Fruit fly (Drosophila melanogaster): ENCODE results near the gene Drsl6.

The Drsl6 gene

dm6 chr3L:3349825-3350123 lies 13.6 kb upstream of the Drsl6 start (continued):
- TF ChIP-seq CG11247 (GFP tag; IDR thresholded peaks at IDR 0.05) (no peak), CG31224 (GFP tag; IDR thresholded peaks at IDR 0.05) (no peak), lab (GFP tag; optimal IDR thresholded peaks at IDR 0.05) (peak; percentile 5), BtbVII (GFP tag; optimal IDR thresholded peaks at IDR 0.05) (peak; percentile 30), CG13424 (tag; optimal IDR thresholded peaks at IDR 0.05) (no peak), CG4404 (GFP tag; IDR thresholded peaks at IDR 0.05) (no peak), CG17361 (GFP tag; IDR thresholded peaks at IDR 0.05) (no peak), grn (GFP tag; optimal IDR thresholded peaks at IDR 0.05) (peak; percentile 61), CG12942 (GFP tag; optimal IDR thresholded peaks at IDR 0.05) (no peak), hb (GFP tag; IDR thresholded peaks at IDR 0.05; ENCODE audit: partially characterized antibody) (no peak), Dll (GFP tag; IDR thresholded peaks at IDR 0.05; ENCODE audit: partially characterized antibody) (no peak), Atf3 (GFP tag; optimal IDR thresholded peaks at IDR 0.05) (no peak), CG34376 (GFP tag; optimal IDR thresholded peaks at IDR 0.05) (peak; percentile 94), GATAe (GFP tag; conservative IDR thresholded peaks at IDR 0.05) (peak; percentile 72), p53 (GFP tag; optimal IDR thresholded peaks at IDR 0.05) (no peak), vnd (GFP tag; IDR thresholded peaks at IDR 0.05; ENCODE audit: partially characterized antibody) (no peak), Hey (tag; optimal IDR thresholded peaks at IDR 0.05) (no peak), Sox102F (GFP tag; optimal IDR thresholded peaks at IDR 0.05) (no peak), CG4854 (GFP tag; optimal IDR thresholded peaks at IDR 0.05) (no peak), exex (tag; optimal IDR thresholded peaks at IDR 0.05) (peak; percentile 87), gce (GFP tag; IDR thresholded peaks at IDR 0.05) (no peak), Hmr (GFP tag; optimal IDR thresholded peaks at IDR 0.05) (no peak), knrl (GFP tag; IDR thresholded peaks at IDR 0.05; ENCODE audit: partially characterized antibody) (no peak), CG4820 (GFP tag; optimal IDR thresholded peaks at IDR 0.05) (no peak), bsh (GFP tag; optimal IDR thresholded peaks at IDR 0.05) (no peak), YL-1 (GFP tag; optimal IDR thresholded peaks at IDR 0.05) (no peak), CG32767 (GFP tag; IDR thresholded peaks at IDR 0.05) (no peak), sr (GFP tag; IDR thresholded peaks at IDR 0.05) (no peak), sqz (GFP tag; optimal IDR thresholded peaks at IDR 0.05) (no peak)

- peak; percentile 22 for TF ChIP-seq CG2678 (tag; optimal IDR thresholded peaks at IDR 0.05)
- no peak for TF ChIP-seq CG2875 (GFP tag; optimal IDR thresholded peaks at IDR 0.05)
- TF ChIP-seq Dip2 (GFP tag; IDR thresholded peaks at IDR 0.05), result no peak
- TF ChIP-seq twi (tag; optimal IDR thresholded peaks at IDR 0.05), result peak; percentile 95
- TF ChIP-seq GATAe (GFP tag; conservative IDR thresholded peaks at IDR 0.05), result peak; percentile 53
- no peak for TF ChIP-seq toy (GFP tag; IDR thresholded peaks at IDR 0.05)
- peak; percentile 5 for TF ChIP-seq CG13296 (GFP tag; optimal IDR thresholded peaks at IDR 0.05)
- TF ChIP-seq CG33213 (GFP tag; optimal IDR thresholded peaks at IDR 0.05), result no peak
- TF ChIP-seq row (GFP tag; IDR thresholded peaks at IDR 0.05), result no peak
- TF ChIP-seq Nf-YB (GFP tag; optimal IDR thresholded peaks at IDR 0.05), result peak; percentile 61
- TF ChIP-seq Fer1 (GFP tag; optimal IDR thresholded peaks at IDR 0.05), result peak; percentile 17
- no peak for TF ChIP-seq CG3838 (GFP tag; optimal IDR thresholded peaks at IDR 0.05)
- TF ChIP-seq CrebB (tag; optimal IDR thresholded peaks at IDR 0.05), result peak; percentile 1
- TF ChIP-seq CG34422 (GFP tag; IDR thresholded peaks at IDR 0.05), result no peak
- peak; percentile 35 for TF ChIP-seq sug (tag; optimal IDR thresholded peaks at IDR 0.05)
- TF ChIP-seq amos (GFP tag; IDR thresholded peaks at IDR 0.05; ENCODE audit: partially characterized antibody), result no peak
- no peak for TF ChIP-seq bbx (GFP tag; IDR thresholded peaks at IDR 0.05; ENCODE audit: partially characterized antibody)
- no peak for TF ChIP-seq NC2β (GFP tag; optimal IDR thresholded peaks at IDR 0.05)
- TF ChIP-seq exex (tag; optimal IDR thresholded peaks at IDR 0.05), result peak; percentile 94
- TF ChIP-seq lab (GFP tag; optimal IDR thresholded peaks at IDR 0.05), result peak; percentile 12
- 0 out of 4 replicates have a peak, but pooled peaks have one; percentile 21 for TF ChIP-seq chinmo (GFP tag; IDR thresholded peaks at IDR 0.05; ENCODE audit: partially characterized antibody)
- TF ChIP-seq sens (GFP tag), result peak; percentile 8
- TF ChIP-seq Nf-YC (tag; optimal IDR thresholded peaks at IDR 0.05), result peak; percentile 69
- TF ChIP-seq BtbVII (GFP tag; optimal IDR thresholded peaks at IDR 0.05), result peak; percentile 27
Observed at dm6 chr3L:3348956-3349824, 13.0 kb upstream of the Drsl6 start.

All from whole organism, embryonic.